Worm (Caenorhabditis elegans): ENCODE measurements around the gene K07C11.8.

- no peak for TF ChIP-seq tab-1 (GFP tag; IDR thresholded peaks at IDR 0.05)
- TF ChIP-seq ztf-23 (GFP tag; IDR thresholded peaks at IDR 0.05) = no peak
- TF ChIP-seq cog-1 (tag; optimal IDR thresholded peaks at IDR 0.05) = no peak
- TF ChIP-seq flt-1 (GFP tag; IDR thresholded peaks at IDR 0.05) = no peak
- no peak for TF ChIP-seq T22C8.4 (GFP tag; IDR thresholded peaks at IDR 0.05)
- no peak for TF ChIP-seq med-1 (GFP tag; optimal IDR thresholded peaks at IDR 0.05; ENCODE audit: insufficient read depth)
Measured at ce11 chrV:8252532-8252931, 34.8 kb upstream of the K07C11.8 start.
